Worm (Caenorhabditis elegans): ENCODE data around the gene pax-1.
A peak's percentile ranks its signal among the peaks of the same experiment; 100 is the strongest.

Gene pax-1

DNA sequence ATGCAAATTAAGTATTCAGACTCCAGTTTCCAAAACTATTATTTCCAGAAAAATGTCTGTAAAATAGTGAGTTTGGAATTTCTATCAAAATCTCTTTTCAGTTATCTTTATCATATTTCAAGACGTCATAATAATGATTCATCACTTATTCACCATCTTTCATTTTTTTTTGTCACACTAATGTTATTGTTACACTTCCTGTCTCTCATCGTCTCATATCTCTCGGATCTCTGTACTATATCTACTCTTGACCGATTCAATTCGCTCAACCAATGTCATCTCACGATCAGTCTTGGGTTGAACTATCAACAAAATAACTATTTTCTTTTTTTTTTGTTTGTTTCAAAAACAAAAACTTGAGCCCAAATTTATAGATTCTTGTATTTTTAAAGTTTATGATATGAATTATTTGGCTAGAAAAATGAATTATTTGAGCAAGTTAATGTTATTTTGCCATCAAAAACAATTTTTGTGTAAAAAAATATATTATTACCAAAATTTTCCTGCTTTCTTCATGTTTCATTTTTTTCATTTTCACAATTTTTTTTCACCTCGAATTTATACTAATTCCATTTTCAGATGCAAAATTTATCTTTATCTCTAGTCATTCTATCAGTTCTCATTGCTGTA is 23.4 kb upstream of the pax-1 start, which contains the start of gene cri-2:
Gene cri-2 (plus strand): TSS at position 580 of the 630 bp plus-strand sequence.
- no peak for TF ChIP-seq C34F6.9 (tag; optimal IDR thresholded peaks at IDR 0.05)
- TF ChIP-seq F13H6.1 (tag; optimal IDR thresholded peaks at IDR 0.05), result no peak
- TF ChIP-seq nhr-237 (tag; optimal IDR thresholded peaks at IDR 0.05), result no peak
- TF ChIP-seq mdl-1 (tag; optimal IDR thresholded peaks at IDR 0.05), result no peak
- no peak for TF ChIP-seq elt-3 (tag; optimal IDR thresholded peaks at IDR 0.05)
- TF ChIP-seq lin-39 (tag; optimal IDR thresholded peaks at IDR 0.05), result no peak
- TF ChIP-seq skn-1 (tag; optimal IDR thresholded peaks at IDR 0.05), result no peak
- TF ChIP-seq ZK546.5 (tag; optimal IDR thresholded peaks at IDR 0.05), result no peak
- TF ChIP-seq lsy-2 (tag; optimal IDR thresholded peaks at IDR 0.05), result peak in 1 of 2 experiments; percentile 19
- TF ChIP-seq nhr-25 (tag; optimal IDR thresholded peaks at IDR 0.05), result no peak
- no peak for TF ChIP-seq lin-13 (GFP tag; optimal IDR thresholded peaks at IDR 0.05)
- no peak for TF ChIP-seq elt-1 (tag; optimal IDR thresholded peaks at IDR 0.05)
- no peak for TF ChIP-seq zag-1 (tag; optimal IDR thresholded peaks at IDR 0.05)
- no peak for TF ChIP-seq ceh-82 (tag; optimal IDR thresholded peaks at IDR 0.05)
- TF ChIP-seq sma-9 (GFP tag; optimal IDR thresholded peaks at IDR 0.05), result peak; percentile 18
- TF ChIP-seq sma-9 (tag; optimal IDR thresholded peaks at IDR 0.05), result no peak
- TF ChIP-seq ceh-16 (tag; optimal IDR thresholded peaks at IDR 0.05), result no peak
- peak; percentile 36 for TF ChIP-seq sem-4 (tag; optimal IDR thresholded peaks at IDR 0.05)
- no peak for TF ChIP-seq peb-1 (tag; optimal IDR thresholded peaks at IDR 0.05)
- no peak for TF ChIP-seq gmeb-1 (tag; optimal IDR thresholded peaks at IDR 0.05)
- no peak for TF ChIP-seq Y55F3AM.14 (GFP tag; optimal IDR thresholded peaks at IDR 0.05)
- TF ChIP-seq aly-2 (tag; optimal IDR thresholded peaks at IDR 0.05), result no peak
- no peak for TF ChIP-seq blmp-1 (tag; optimal IDR thresholded peaks at IDR 0.05; ENCODE audit: insufficient read depth)
- peak; percentile 56 for TF ChIP-seq fos-1 (tag; optimal IDR thresholded peaks at IDR 0.05)
- no peak for TF ChIP-seq nhr-12 (tag; optimal IDR thresholded peaks at IDR 0.05)
- no peak for TF ChIP-seq nhr-10 (tag; optimal IDR thresholded peaks at IDR 0.05)
- TF ChIP-seq lin-11 (tag; optimal IDR thresholded peaks at IDR 0.05), result no peak
- TF ChIP-seq egl-27 (tag; optimal IDR thresholded peaks at IDR 0.05), result no peak
- no peak for TF ChIP-seq nhr-77 (tag; optimal IDR thresholded peaks at IDR 0.05)
- TF ChIP-seq sma-3 (GFP tag; optimal IDR thresholded peaks at IDR 0.05), result peak; percentile 27
- TF ChIP-seq ztf-1 (GFP tag; conservative IDR thresholded peaks at IDR 0.05), result no peak
- TF ChIP-seq snpc-4 (tag; optimal IDR thresholded peaks at IDR 0.05), result no peak
- no peak for TF ChIP-seq nhr-6 (tag; optimal IDR thresholded peaks at IDR 0.05)
- TF ChIP-seq nhr-23 (tag; optimal IDR thresholded peaks at IDR 0.05), result no peak
- TF ChIP-seq dmd-4 (tag; optimal IDR thresholded peaks at IDR 0.05), result no peak
- TF ChIP-seq crh-2 (tag; optimal IDR thresholded peaks at IDR 0.05), result no peak
- no peak for TF ChIP-seq ama-1 (optimal IDR thresholded peaks at IDR 0.05)

DNA sequence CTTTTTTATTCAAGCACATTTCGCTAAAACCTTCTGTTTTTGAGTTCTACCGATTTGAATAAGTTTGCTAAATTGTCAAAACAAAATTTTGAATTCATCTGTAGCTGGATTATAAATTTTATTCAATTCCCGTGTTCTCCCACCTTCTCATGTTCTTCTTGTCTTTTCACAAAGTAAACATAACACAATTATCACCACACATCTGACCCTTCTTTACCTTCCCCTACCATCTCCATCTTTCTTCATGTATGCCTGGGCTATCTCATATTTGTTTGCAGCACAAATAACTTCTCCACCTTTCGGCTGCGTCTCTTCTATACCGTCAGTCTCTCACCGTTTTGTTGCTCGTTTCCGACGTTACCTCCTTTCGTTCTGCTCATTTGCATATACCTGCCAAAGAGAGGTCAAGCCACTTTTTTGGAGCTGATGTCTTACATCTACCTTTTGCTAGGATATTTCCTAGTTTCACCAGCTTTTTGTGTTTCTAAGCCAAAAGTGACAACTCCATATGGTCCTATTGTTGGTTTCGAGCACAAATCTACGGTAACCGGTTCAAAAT is 21.6 kb upstream of the pax-1 start, which contains the start of gene cest-17:
Gene cest-17 (plus strand): TSS at position 248 of the 559 bp plus-strand sequence.
- TF ChIP-seq fos-1 (tag; optimal IDR thresholded peaks at IDR 0.05) (peak; percentile 26), unc-39 (tag; optimal IDR thresholded peaks at IDR 0.05) (no peak)

- TF ChIP-seq ztf-11 (tag; optimal IDR thresholded peaks at IDR 0.05) (no peak), blmp-1 (tag; optimal IDR thresholded peaks at IDR 0.05; ENCODE audit: insufficient read depth) (peak; percentile 66)
Measured at ce11 chrV:8206931-8207330, 17.8 kb upstream of the pax-1 start, which contains the start of gene timp-1. Gene timp-1 (plus strand): TSS chrV:8207235.

- TF ChIP-seq mab-5 (tag; optimal IDR thresholded peaks at IDR 0.05) (peak; percentile 17), nhr-6 (tag; optimal IDR thresholded peaks at IDR 0.05) (no peak)
Measured at ce11 chrV:8210527-8210926, 14.2 kb upstream of the pax-1 start.

All from whole organism, L2 larva.